Worm (Caenorhabditis elegans) whole organism, L4 larva: ENCODE data around the gene clr-1.

Experiments used
- D1046.2 ChIP-seq: fragments of 200-800 bp; sonication (Bioruptor generic); IDR thresholded peaks from 2 replicates; pipeline ENCODE4 v1.3.6; 2022; ENCODE audit warnings: missing genetic modification characterization, missing compliant biosample characterization
- F49E8.2 ChIP-seq: sonication (generic microtip); optimal IDR thresholded peaks from 2 replicates; lab custom pipeline; 2016; ENCODE audit warnings: missing compliant biosample characterization, mild to moderate bottlenecking, missing genetic modification characterization, borderline replicate concordance
- R02D3.7 ChIP-seq: fragments of 150-350 bp; sonication (generic microtip); optimal IDR thresholded peaks from 3 replicates; lab custom pipeline; 2014; ENCODE audit warnings: missing biosample characterization, missing genetic modification characterization
- aly-2 ChIP-seq: sonication (generic microtip); optimal IDR thresholded peaks from 2 replicates; lab custom pipeline; 2018; ENCODE audit warnings: missing biosample characterization, missing genetic modification characterization
- arid-1 ChIP-seq: fragments of 200-800 bp; sonication (Bioruptor generic); conservative IDR thresholded peaks from 2 replicates; pipeline ENCODE4 v1.3.6; 2022; ENCODE audit warnings: missing genetic modification reagents, missing genetic modification characterization, missing compliant biosample characterization
- attf-4 ChIP-seq: sonication (generic microtip); optimal IDR thresholded peaks from 3 replicates; lab custom pipeline; 2017; ENCODE audit warnings: missing biosample characterization, missing genetic modification characterization
- ceh-28 ChIP-seq: fragments of 150-350 bp; optimal IDR thresholded peaks from 2 replicates; lab custom pipeline; 2014; ENCODE audit warnings: missing biosample characterization, missing genetic modification reagents, missing genetic modification characterization
- ceh-44 ChIP-seq: fragments of 200-800 bp; sonication (Bioruptor generic); IDR thresholded peaks from 2 replicates; pipeline ENCODE4 v1.3.6; 2022; ENCODE audit warnings: missing genetic modification reagents, missing genetic modification characterization, missing compliant biosample characterization
- ceh-82 ChIP-seq: sonication (generic microtip); optimal IDR thresholded peaks from 2 replicates; lab custom pipeline; 2017; ENCODE audit warnings: missing biosample characterization, missing genetic modification characterization
- ces-1 ChIP-seq: fragments of 150-350 bp; sonication (generic microtip); optimal IDR thresholded peaks from 4 replicates; lab custom pipeline; 2014; ENCODE audit warnings: missing biosample characterization, missing genetic modification reagents, missing genetic modification characterization
- daf-16 ChIP-seq, 3 experiments: sonication (generic microtip); optimal IDR thresholded peaks; 2 replicates each; lab custom pipeline; 2016 to 2017; ENCODE audit warnings: missing genetic modification characterization in 3 of 3, missing genetic modification reagents in 3 of 3, mild to moderate bottlenecking in 2 of 3, missing compliant biosample characterization in 2 of 3, missing biosample characterization in 1 of 3, moderate library complexity in 1 of 3
- daf-19 ChIP-seq: fragments of 200-800 bp; sonication (Bioruptor generic); conservative IDR thresholded peaks from 2 replicates; pipeline ENCODE4 v1.3.6; 2022; ENCODE audit warnings: missing genetic modification characterization, missing compliant biosample characterization
- dmd-6 ChIP-seq: fragments of 200-800 bp; sonication (Bioruptor generic); IDR thresholded peaks from 2 replicates; pipeline ENCODE4 v1.3.6; 2022; ENCODE audit warnings: missing genetic modification reagents, missing genetic modification characterization, missing compliant biosample characterization
- dmd-9 ChIP-seq: fragments of 200-800 bp; sonication (Bioruptor generic); IDR thresholded peaks from 2 replicates; pipeline ENCODE4 v1.3.6; 2022; ENCODE audit warnings: missing genetic modification reagents, missing genetic modification characterization, missing compliant biosample characterization
- egl-27 ChIP-seq: sonication (generic microtip); optimal IDR thresholded peaks from 3 replicates; lab custom pipeline; 2017; ENCODE audit warnings: missing biosample characterization, missing genetic modification reagents, missing genetic modification characterization
- gei-8 ChIP-seq: fragments of 200-800 bp; sonication (Bioruptor generic); optimal IDR thresholded peaks from 2 replicates; lab custom pipeline; 2018; ENCODE audit warnings: mild to moderate bottlenecking, missing genetic modification characterization, missing compliant biosample characterization
- hif-1 ChIP-seq, 2 experiments: sonication (generic microtip); optimal IDR thresholded peaks; 2 replicates each; lab custom pipeline; 2016 to 2017; ENCODE audit warnings: missing compliant biosample characterization in 2 of 2, missing genetic modification characterization in 2 of 2, missing genetic modification reagents in 2 of 2, missing genotype in 2 of 2, mild to moderate bottlenecking in 1 of 2
- hmg-1.1 ChIP-seq: fragments of 200-800 bp; sonication (Bioruptor generic); IDR thresholded peaks from 2 replicates; pipeline ENCODE4 v1.3.6; 2022; ENCODE audit warnings: missing genetic modification reagents, missing genetic modification characterization, missing compliant biosample characterization
- lin-1 ChIP-seq: fragments of 200-800 bp; sonication (Bioruptor generic); IDR thresholded peaks from 2 replicates; pipeline ENCODE4 v1.3.6; 2022; ENCODE audit warnings: missing genetic modification reagents, missing genetic modification characterization, missing compliant biosample characterization
- lin-15B ChIP-seq: fragments of 150-350 bp; sonication (generic microtip); optimal IDR thresholded peaks from 3 replicates; lab custom pipeline; 2014; ENCODE audit warnings: missing biosample characterization, missing genetic modification characterization
- lin-38 ChIP-seq: fragments of 200-800 bp; sonication (Bioruptor generic); IDR thresholded peaks from 2 replicates; pipeline ENCODE4 v1.3.6; 2022; ENCODE audit warnings: missing genetic modification reagents, missing genetic modification characterization, missing compliant biosample characterization
- lsy-2 ChIP-seq, 2 experiments: fragments of 150-350 bp in 1 of 2; sonication (generic microtip) in 1 of 2; optimal IDR thresholded peaks; 2 replicates each; lab custom pipeline; 2014 to 2017; ENCODE audit warnings: missing biosample characterization in 2 of 2, missing genetic modification characterization in 2 of 2
- mep-1 ChIP-seq: fragments of 150-350 bp; sonication (generic microtip); optimal IDR thresholded peaks from 3 replicates; lab custom pipeline; 2014; ENCODE audit warnings: missing biosample characterization, missing genetic modification characterization
- mes-2 ChIP-seq: sonication (generic microtip); optimal IDR thresholded peaks from 2 replicates; lab custom pipeline; 2016; ENCODE audit warnings: missing genotype, mild to moderate bottlenecking, missing genetic modification characterization, missing compliant biosample characterization; ENCODE audit not compliant: poor library complexity, severe bottlenecking
- mxl-2 ChIP-seq: fragments of 200-800 bp; sonication (Bioruptor generic); conservative IDR thresholded peaks from 2 replicates; pipeline ENCODE4 v1.3.6; 2022; ENCODE audit warnings: missing genetic modification reagents, missing genetic modification characterization, missing compliant biosample characterization
- nhr-102 ChIP-seq: sonication (generic microtip); optimal IDR thresholded peaks from 2 replicates; lab custom pipeline; 2016; ENCODE audit warnings: mild to moderate bottlenecking, missing genetic modification characterization, moderate library complexity, missing compliant biosample characterization
- nhr-11 ChIP-seq: fragments of 150-350 bp; optimal IDR thresholded peaks from 2 replicates; lab custom pipeline; 2014; ENCODE audit warnings: missing biosample characterization, missing genetic modification characterization
- nhr-42 ChIP-seq: fragments of 200-800 bp; sonication (Bioruptor generic); IDR thresholded peaks from 2 replicates; pipeline ENCODE4 v1.3.6; 2022; ENCODE audit warnings: missing genetic modification characterization, missing compliant biosample characterization
- pha-4 ChIP-seq, 2 experiments: fragments of 150-350 bp in 1 of 2; fragments of 200-800 bp in 1 of 2; sonication (Bioruptor generic) in 1 of 2; IDR thresholded peaks in 1 of 2; optimal IDR thresholded peaks in 1 of 2; 2 replicates each; pipeline versions ENCODE4 v1.3.6 to Lab custom; 2014 to 2022; ENCODE audit warnings: missing genetic modification characterization in 2 of 2, missing genetic modification reagents in 2 of 2, missing biosample characterization in 1 of 2, missing compliant biosample characterization in 1 of 2
- php-3 ChIP-seq: fragments of 200-800 bp; sonication (Bioruptor generic); IDR thresholded peaks from 2 replicates; pipeline ENCODE4 v1.3.6; 2022; ENCODE audit warnings: missing genetic modification reagents, missing genetic modification characterization, missing compliant biosample characterization
- saeg-2 ChIP-seq: fragments of 200-800 bp; sonication (Bioruptor generic); IDR thresholded peaks from 2 replicates; pipeline ENCODE4 v1.3.6; 2022; ENCODE audit warnings: missing genetic modification reagents, missing genetic modification characterization, missing compliant biosample characterization
- spr-3 ChIP-seq: fragments of 200-800 bp; sonication (Bioruptor generic); optimal IDR thresholded peaks from 2 replicates; lab custom pipeline; 2018; ENCODE audit warnings: mild to moderate bottlenecking, missing genetic modification characterization, missing compliant biosample characterization
- tag-97 ChIP-seq: fragments of 200-800 bp; sonication (Bioruptor generic); IDR thresholded peaks from 2 replicates; pipeline ENCODE4 v1.3.6; 2022; ENCODE audit warnings: missing genetic modification characterization, missing compliant biosample characterization
- unc-130 ChIP-seq: sonication (generic microtip); optimal IDR thresholded peaks from 2 replicates; lab custom pipeline; 2016; ENCODE audit warnings: missing genetic modification reagents, missing genetic modification characterization, missing compliant biosample characterization
- unc-39 ChIP-seq: sonication (generic microtip); optimal IDR thresholded peaks from 2 replicates; lab custom pipeline; 2017; ENCODE audit warnings: missing biosample characterization, missing genetic modification characterization
- unc-62 ChIP-seq, 3 experiments: fragments of 150-350 bp in 1 of 3; sonication (generic microtip); optimal IDR thresholded peaks in 2 of 3; peaks in 1 of 3; 1 replicate in 1 of 3; 2 replicates in 2 of 3; lab custom pipeline; 2014 to 2017; ENCODE audit warnings: missing biosample characterization in 3 of 3, missing genetic modification characterization in 3 of 3, missing genetic modification reagents in 3 of 3, missing genotype in 1 of 3
- zip-11 ChIP-seq: fragments of 200-800 bp; sonication (Bioruptor generic); IDR thresholded peaks from 2 replicates; pipeline ENCODE4 v1.3.6; 2022; ENCODE audit warnings: missing genetic modification characterization, missing compliant biosample characterization

Gene clr-1

ce11 chrII:5465729-5466408 lies at the start of gene clr-1:
TSS of gene clr-1 (plus strand) at chrII:5466358.
- TF ChIP-seq R02D3.7 (tag; lab: Kevin White, UChicago): no peak
- no peak for TF ChIP-seq hmg-1.1 (GFP tag; lab: Robert Waterston, UW)
- TF ChIP-seq aly-2 (tag; lab: Kevin White, UChicago): no peak
- TF ChIP-seq daf-16 (GFP tag; optimal IDR thresholded peaks at IDR 0.05; lab: Kevin White, UChicago): no peak
- no peak for TF ChIP-seq daf-16 (tag; optimal IDR thresholded peaks at IDR 0.05; lab: Kevin White, UChicago)
- TF ChIP-seq lin-38: peak; percentile 33; the same call in 1 of the 2 replicates
- 0 out of 2 replicates have a peak, but pooled peaks have one; percentile 36 for TF ChIP-seq daf-19 (GFP tag; lab: Robert Waterston, UW)
- TF ChIP-seq unc-62 (GFP tag; optimal IDR thresholded peaks at IDR 0.05 in 1 of 2; lab: Kevin White, UChicago): peak in 1 of 2 experiments; percentile 29
- no peak for TF ChIP-seq unc-62 (tag; optimal IDR thresholded peaks at IDR 0.05; lab: Kevin White, UChicago)
- 0 out of 2 replicates have a peak, but pooled peaks have one; percentile 32 for TF ChIP-seq php-3 (GFP tag; lab: Robert Waterston, UW)
- no peak for TF ChIP-seq dmd-9

- TF ChIP-seq tag-97: no peak
- TF ChIP-seq ceh-44: no peak
- TF ChIP-seq, all 104 proteins: peak for 0
Observed at ce11 chrII:5417905-5418304, 48.3 kb upstream of the clr-1 start.

- TF ChIP-seq daf-16 (GFP tag; optimal IDR thresholded peaks at IDR 0.05; lab: Kevin White, UChicago): no peak
- no peak for TF ChIP-seq daf-16 (tag; optimal IDR thresholded peaks at IDR 0.05; lab: Kevin White, UChicago)
- TF ChIP-seq lsy-2 (tag; optimal IDR thresholded peaks at IDR 0.05; lab: Kevin White, UChicago): no peak
- TF ChIP-seq pha-4 (GFP tag; IDR thresholded peaks at IDR 0.05; lab: Robert Waterston, UW): no peak
- TF ChIP-seq pha-4 (tag; optimal IDR thresholded peaks at IDR 0.05; lab: Kevin White, UChicago): no peak
- TF ChIP-seq zip-11: no peak
- TF ChIP-seq unc-130 (GFP tag; lab: Kevin White, UChicago): no peak
- no peak for TF ChIP-seq tag-97
- TF ChIP-seq daf-19 (GFP tag; lab: Robert Waterston, UW): no peak
- no peak for TF ChIP-seq lin-1 (GFP tag; lab: Robert Waterston, UW)
- TF ChIP-seq mep-1 (tag; lab: Kevin White, UChicago): no peak
- no peak for TF ChIP-seq attf-4
- TF ChIP-seq egl-27 (tag; lab: Kevin White, UChicago): no peak
- TF ChIP-seq ceh-28 (tag; lab: Kevin White, UChicago): no peak
- TF ChIP-seq nhr-102 (tag; lab: Kevin White, UChicago): no peak
- TF ChIP-seq F49E8.2: no peak
- TF ChIP-seq dmd-6 (GFP tag; lab: Robert Waterston, UW): no peak
- TF ChIP-seq D1046.2 (GFP tag; lab: Robert Waterston, UW): no peak
- no peak for TF ChIP-seq spr-3 (GFP tag; lab: Kevin White, UChicago)
- no peak for TF ChIP-seq ces-1 (GFP tag; lab: Kevin White, UChicago)
- TF ChIP-seq mes-2: no peak
Observed at ce11 chrII:5418317-5418716, 47.8 kb upstream of the clr-1 start.

- TF ChIP-seq unc-62 (GFP tag; optimal IDR thresholded peaks at IDR 0.05 in 1 of 2; lab: Kevin White, UChicago) (peak in 1 of 2 experiments; percentile 57), unc-62 (tag; optimal IDR thresholded peaks at IDR 0.05; lab: Kevin White, UChicago) (no peak), F49E8.2 (no peak)
Observed at ce11 chrII:5418929-5419328, 47.2 kb upstream of the clr-1 start, which contains the start of gene EEED8.15. TSS of gene EEED8.15 (plus strand) at chrII:5419229.

ce11 chrII:5420947-5421614 lies 45.1 kb upstream of the clr-1 start, which contains the start of gene tofu-6:
TSS of gene tofu-6 (plus strand) at chrII:5421248.
- TF ChIP-seq mes-2: no peak
- TF ChIP-seq nhr-11 (tag; lab: Kevin White, UChicago): no peak
- TF ChIP-seq unc-39 (tag; lab: Kevin White, UChicago): no peak
- no peak for TF ChIP-seq zip-11
- peak; percentile 53 for TF ChIP-seq unc-130 (GFP tag; lab: Kevin White, UChicago)
- peak in 1 of 2 experiments; percentile 92 for TF ChIP-seq lsy-2 (tag; optimal IDR thresholded peaks at IDR 0.05; lab: Kevin White, UChicago)
- TF ChIP-seq mxl-2 (GFP tag; lab: Robert Waterston, UW): no peak
- TF ChIP-seq unc-62 (GFP tag; optimal IDR thresholded peaks at IDR 0.05 in 1 of 2; lab: Kevin White, UChicago): no peak
- TF ChIP-seq unc-62 (tag; optimal IDR thresholded peaks at IDR 0.05; lab: Kevin White, UChicago): no peak
- TF ChIP-seq hif-1 (tag; optimal IDR thresholded peaks at IDR 0.05; lab: Kevin White, UChicago): no peak
- TF ChIP-seq ceh-82 (tag; lab: Kevin White, UChicago): no peak
- TF ChIP-seq nhr-42 (GFP tag; lab: Robert Waterston, UW): no peak
- TF ChIP-seq arid-1 (GFP tag; lab: Robert Waterston, UW): no peak
- no peak for TF ChIP-seq nhr-102 (tag; lab: Kevin White, UChicago)
- TF ChIP-seq saeg-2 (GFP tag; lab: Robert Waterston, UW): no peak
- TF ChIP-seq gei-8 (GFP tag; lab: Kevin White, UChicago): no peak
- TF ChIP-seq F49E8.2: peak; percentile 41
- no peak for TF ChIP-seq lin-1 (GFP tag; lab: Robert Waterston, UW)
- no peak for TF ChIP-seq lin-15B (tag; lab: Kevin White, UChicago)
